Worm (Caenorhabditis elegans): ENCODE data around the gene T19B10.2.

ce11 chrV:11239187-11239725 is 18.2 kb downstream of the T19B10.2 start, which contains the start of the genes dvc-1 and ima-1:
- TF ChIP-seq sptf-1 (tag; optimal IDR thresholded peaks at IDR 0.05) (no peak), ztf-4 (tag; optimal IDR thresholded peaks at IDR 0.05) (no peak), fkh-8 (tag; optimal IDR thresholded peaks at IDR 0.05) (no peak), nhr-76 (tag; optimal IDR thresholded peaks at IDR 0.05) (peak; percentile 24), ceh-82 (tag; optimal IDR thresholded peaks at IDR 0.05) (peak; percentile 75 to 93 (median 86)), rnt-1 (tag; optimal IDR thresholded peaks at IDR 0.05) (peak; percentile 86), efl-1 (optimal IDR thresholded peaks at IDR 0.05) (peak; percentile 67 to 69), efl-1 (GFP tag; optimal IDR thresholded peaks at IDR 0.05 in 1 of 2) (peak; percentile 56 to 97), ama-1 (optimal IDR thresholded peaks at IDR 0.05) (no peak), fkh-10 (GFP tag; optimal IDR thresholded peaks at IDR 0.05) (peak; percentile 13), pag-3 (tag; optimal IDR thresholded peaks at IDR 0.05; ENCODE audit: borderline replicate concordance, insufficient read depth) (no peak)

Data from whole organism, L1 larva.